Worm (Caenorhabditis elegans): Measurements from ENCODE around the gene F53B3.5.

The F53B3.5 gene

ce11 chrX:2922602-2923203 is 43.3 kb upstream of the F53B3.5 start:
- no peak for TF ChIP-seq elt-3 (tag; optimal IDR thresholded peaks at IDR 0.05)
- peak; percentile 57 for TF ChIP-seq nhr-2 (tag; optimal IDR thresholded peaks at IDR 0.05)
- peak; percentile 93 for TF ChIP-seq ces-1 (GFP tag; optimal IDR thresholded peaks at IDR 0.05)

ce11 chrX:2921737-2922136 is 42.4 kb upstream of the F53B3.5 start:
- TF ChIP-seq ztf-11 (tag; optimal IDR thresholded peaks at IDR 0.05): no peak
- TF ChIP-seq nhr-76 (tag; optimal IDR thresholded peaks at IDR 0.05): no peak
- peak; percentile 92 for TF ChIP-seq ces-1 (GFP tag; optimal IDR thresholded peaks at IDR 0.05)
- peak; percentile 6 for TF ChIP-seq nhr-2 (tag; optimal IDR thresholded peaks at IDR 0.05)

ce11 chrX:2920456-2920855 is 41.1 kb upstream of the F53B3.5 start:
- TF ChIP-seq mls-2 (tag; optimal IDR thresholded peaks at IDR 0.05): peak; percentile 53
- peak; percentile 32 for TF ChIP-seq ceh-43 (GFP tag; optimal IDR thresholded peaks at IDR 0.05)
- TF ChIP-seq zip-8 (tag; optimal IDR thresholded peaks at IDR 0.05): peak; percentile 37
- TF ChIP-seq lin-13 (tag; optimal IDR thresholded peaks at IDR 0.05): no peak
- peak; percentile 50 for TF ChIP-seq hlh-1 (tag; optimal IDR thresholded peaks at IDR 0.05)
- TF ChIP-seq nhr-2 (tag; optimal IDR thresholded peaks at IDR 0.05): peak; percentile 68
- TF ChIP-seq unc-62 (GFP tag; optimal IDR thresholded peaks at IDR 0.05): peak; percentile 95
- TF ChIP-seq ces-1 (GFP tag; optimal IDR thresholded peaks at IDR 0.05): peak; percentile 89
- TF ChIP-seq nhr-76 (tag; optimal IDR thresholded peaks at IDR 0.05): no peak
- TF ChIP-seq flh-1 (GFP tag; optimal IDR thresholded peaks at IDR 0.05): no peak

- no peak for TF ChIP-seq lsy-2 (tag; optimal IDR thresholded peaks at IDR 0.05)
- TF ChIP-seq elt-1 (tag; optimal IDR thresholded peaks at IDR 0.05; ENCODE audit: borderline replicate concordance, insufficient read depth): peak; percentile 74
- TF ChIP-seq tbx-8 (GFP tag; optimal IDR thresholded peaks at IDR 0.05): no peak
- peak; percentile 15 for TF ChIP-seq zip-8 (tag; optimal IDR thresholded peaks at IDR 0.05)
- no peak for TF ChIP-seq pha-4 (tag; optimal IDR thresholded peaks at IDR 0.05)
- TF ChIP-seq unc-39 (tag; optimal IDR thresholded peaks at IDR 0.05): no peak
Observed at ce11 chrX:2919488-2919887, 40.1 kb upstream of the F53B3.5 start.

- no peak for TF ChIP-seq nhr-28 (tag; optimal IDR thresholded peaks at IDR 0.05)
- TF ChIP-seq nhr-76 (tag; optimal IDR thresholded peaks at IDR 0.05): no peak
- no peak for TF ChIP-seq ceh-43 (GFP tag; optimal IDR thresholded peaks at IDR 0.05)
- no peak for TF ChIP-seq blmp-1 (tag; optimal IDR thresholded peaks at IDR 0.05)
- TF ChIP-seq nhr-237 (tag; optimal IDR thresholded peaks at IDR 0.05): no peak
- TF ChIP-seq lin-13 (tag; optimal IDR thresholded peaks at IDR 0.05): no peak
- TF ChIP-seq unc-39 (tag; optimal IDR thresholded peaks at IDR 0.05): no peak
- no peak for TF ChIP-seq lin-32 (GFP tag; optimal IDR thresholded peaks at IDR 0.05)
- no peak for TF ChIP-seq ceh-83 (GFP tag; optimal IDR thresholded peaks at IDR 0.05)
- no peak for TF ChIP-seq ces-1 (GFP tag; optimal IDR thresholded peaks at IDR 0.05)
- no peak for TF ChIP-seq ztf-11 (tag; optimal IDR thresholded peaks at IDR 0.05)
- no peak for TF ChIP-seq sptf-1 (tag; optimal IDR thresholded peaks at IDR 0.05)
- TF ChIP-seq snpc-4 (tag; optimal IDR thresholded peaks at IDR 0.05): no peak
Observed at ce11 chrX:2912689-2913088, 33.3 kb upstream of the F53B3.5 start.

ce11 chrX:2909227-2909626 is 29.8 kb upstream of the F53B3.5 start, which contains the start of gene nmy-1:
nmy-1 (plus strand) TSS chrX:2909527.
- no peak for TF ChIP-seq unc-62 (GFP tag; optimal IDR thresholded peaks at IDR 0.05)

- TF ChIP-seq pha-4 (tag; optimal IDR thresholded peaks at IDR 0.05): peak; percentile 5
- TF ChIP-seq unc-62 (GFP tag; optimal IDR thresholded peaks at IDR 0.05): peak; percentile 27
- TF ChIP-seq drap-1 (GFP tag; optimal IDR thresholded peaks at IDR 0.05): peak; percentile 27
- TF ChIP-seq ham-2 (GFP tag; optimal IDR thresholded peaks at IDR 0.05): peak; percentile 13
- TF ChIP-seq elt-1 (tag; optimal IDR thresholded peaks at IDR 0.05; ENCODE audit: borderline replicate concordance, insufficient read depth): peak; percentile 76
- no peak for TF ChIP-seq ztf-11 (tag; optimal IDR thresholded peaks at IDR 0.05)
- no peak for TF ChIP-seq blmp-1 (tag; optimal IDR thresholded peaks at IDR 0.05)
- no peak for TF ChIP-seq nhr-2 (tag; optimal IDR thresholded peaks at IDR 0.05)
Observed at ce11 chrX:2907296-2907873, 28.0 kb upstream of the F53B3.5 start.

All from whole organism, mixed stage, embryonic.